Worm (Caenorhabditis elegans): ENCODE results near the gene hsp-60.
A peak's percentile ranks its signal among the peaks of the same experiment; 100 is the strongest.

hsp-60 gene

DNA sequence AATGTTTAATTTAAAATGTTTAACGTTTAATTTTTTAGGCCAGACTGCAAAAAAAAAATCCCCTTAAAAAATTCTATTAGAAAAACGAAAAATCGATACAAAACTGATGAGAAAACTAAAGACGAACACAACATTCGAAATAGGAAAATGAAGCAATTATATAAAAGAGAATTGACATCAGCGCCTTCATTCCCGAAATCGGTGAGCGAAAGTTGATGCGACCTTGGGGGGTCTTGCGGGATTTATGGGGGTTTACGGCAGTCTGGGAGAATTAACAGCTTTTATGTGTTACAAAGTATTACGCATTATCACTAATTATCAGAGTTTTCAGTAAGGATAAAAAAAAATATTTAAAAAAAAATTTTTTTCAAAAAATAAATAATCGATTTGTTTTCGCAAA, 5.1 kb upstream of the hsp-60 start:
- TF ChIP-seq ccch-3 (GFP tag; optimal IDR thresholded peaks at IDR 0.05) (no peak), Y53G8AR.9 (GFP tag; conservative IDR thresholded peaks at IDR 0.05) (no peak), die-1 (tag; optimal IDR thresholded peaks at IDR 0.05) (no peak), lag-1 (GFP tag; IDR thresholded peaks at IDR 0.05) (no peak), tlf-1 (GFP tag; optimal IDR thresholded peaks at IDR 0.05) (no peak), nhr-27 (tag; optimal IDR thresholded peaks at IDR 0.05) (no peak), aptf-3 (GFP tag; IDR thresholded peaks at IDR 0.05) (no peak)

DNA sequence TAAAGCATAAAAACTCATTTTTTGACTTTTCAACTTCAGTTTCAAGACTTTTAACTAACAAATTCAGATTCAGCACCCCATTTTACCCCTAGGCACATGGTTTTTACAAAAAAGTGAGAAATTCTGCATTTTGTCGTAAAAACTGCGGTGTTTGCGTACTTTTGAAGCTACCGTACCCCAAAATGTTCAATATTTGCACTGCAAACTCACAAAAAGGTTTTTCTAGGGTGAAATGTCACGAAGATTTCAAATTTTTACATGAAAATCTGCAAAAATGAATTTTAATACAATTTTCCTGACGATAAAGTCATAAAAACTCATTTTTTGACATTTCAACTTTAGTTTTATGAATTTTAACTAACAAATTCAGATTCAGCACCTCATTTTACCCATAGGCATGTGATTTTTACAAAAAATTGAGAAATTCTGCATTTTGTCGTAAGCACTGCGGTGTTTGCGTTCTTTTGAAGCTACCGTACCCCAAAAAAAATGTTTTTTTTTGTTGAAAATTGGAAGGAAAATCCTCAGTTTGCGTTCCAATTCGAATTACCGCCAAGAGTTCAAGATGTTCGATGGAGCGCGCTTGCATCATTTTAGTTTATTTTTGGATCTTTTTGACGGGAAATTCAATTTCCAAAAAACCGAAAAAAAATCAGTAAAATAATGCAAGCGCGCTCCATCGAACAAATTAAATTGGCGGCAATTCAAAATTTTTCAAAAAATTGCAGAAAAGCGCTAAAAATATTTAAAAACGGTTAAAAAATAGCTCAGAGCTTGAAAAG, 3.1 kb upstream of the hsp-60 start:
- TF ChIP-seq Y56A3A.18 (GFP tag; IDR thresholded peaks at IDR 0.05), result 0 out of 2 replicates have a peak, but pooled peaks have one; percentile 29
- TF ChIP-seq cebp-2 (GFP tag; IDR thresholded peaks at IDR 0.05), result 0 out of 2 replicates have a peak, but pooled peaks have one; percentile 4
- TF ChIP-seq lag-1 (GFP tag; IDR thresholded peaks at IDR 0.05), result no peak
- TF ChIP-seq fkh-3 (tag; optimal IDR thresholded peaks at IDR 0.05), result peak; percentile 83
- TF ChIP-seq nhr-27 (tag; optimal IDR thresholded peaks at IDR 0.05), result no peak
- TF ChIP-seq ztf-25 (GFP tag; IDR thresholded peaks at IDR 0.05), result peak; percentile 79
- no peak; the same call in 1 of the 2 replicates for TF ChIP-seq F39B2.1 (GFP tag; IDR thresholded peaks at IDR 0.05)
- TF ChIP-seq T26A5.8 (tag; optimal IDR thresholded peaks at IDR 0.05), result peak; percentile 39
- no peak for TF ChIP-seq ets-4 (GFP tag; optimal IDR thresholded peaks at IDR 0.05)
- TF ChIP-seq hmg-1.2 (GFP tag; IDR thresholded peaks at IDR 0.05), result 0 out of 2 replicates have a peak, but pooled peaks have one; percentile 36
- no peak for TF ChIP-seq egrh-3 (GFP tag; IDR thresholded peaks at IDR 0.05)
- TF ChIP-seq B0336.3 (GFP tag; IDR thresholded peaks at IDR 0.05), result peak; percentile 90
- peak; percentile 36 for TF ChIP-seq dpl-1 (GFP tag; optimal IDR thresholded peaks at IDR 0.05)
- TF ChIP-seq unc-62 (GFP tag; optimal IDR thresholded peaks at IDR 0.05), result no peak
- no peak for TF ChIP-seq mes-4 (tag; optimal IDR thresholded peaks at IDR 0.05)
- peak; percentile 37 for TF ChIP-seq tbx-9 (tag; optimal IDR thresholded peaks at IDR 0.05; ENCODE audit: borderline replicate concordance)
- peak; percentile 35 for TF ChIP-seq hlh-12 (tag; optimal IDR thresholded peaks at IDR 0.05)
- TF ChIP-seq xnd-1 (tag; optimal IDR thresholded peaks at IDR 0.05), result no peak
- no peak for TF ChIP-seq somi-1 (GFP tag; optimal IDR thresholded peaks at IDR 0.05)
- peak; percentile 82 for TF ChIP-seq ztf-26 (tag; optimal IDR thresholded peaks at IDR 0.05)
- no peak for TF ChIP-seq lir-1 (GFP tag; conservative IDR thresholded peaks at IDR 0.05)
- peak; percentile 92 for TF ChIP-seq F52B5.7 (tag; optimal IDR thresholded peaks at IDR 0.05)
- peak; percentile 68; the same call in 1 of the 2 replicates for TF ChIP-seq egl-18 (GFP tag; IDR thresholded peaks at IDR 0.05)
- no peak for TF ChIP-seq nhr-80 (tag; optimal IDR thresholded peaks at IDR 0.05)
- no peak for TF ChIP-seq bed-1 (GFP tag; IDR thresholded peaks at IDR 0.05)
- TF ChIP-seq madf-3 (GFP tag; IDR thresholded peaks at IDR 0.05), result no peak
- TF ChIP-seq athp-1 (tag; optimal IDR thresholded peaks at IDR 0.05), result peak; percentile 95
- TF ChIP-seq mxl-1 (tag; optimal IDR thresholded peaks at IDR 0.05), result peak; percentile 48
- peak; percentile 26 for TF ChIP-seq die-1 (tag; optimal IDR thresholded peaks at IDR 0.05)
- TF ChIP-seq lin-26 (GFP tag; IDR thresholded peaks at IDR 0.05), result peak; percentile 44; the same call in 1 of the 2 replicates
- TF ChIP-seq T07F8.4 (tag; optimal IDR thresholded peaks at IDR 0.05), result no peak
- TF ChIP-seq ZK185.1 (tag; optimal IDR thresholded peaks at IDR 0.05; ENCODE audit: poor library complexity, severe bottlenecking), result no peak
- no peak for TF ChIP-seq F55B11.4 (tag; optimal IDR thresholded peaks at IDR 0.05; ENCODE audit: borderline replicate concordance, insufficient read depth)
- peak; percentile 51 for TF ChIP-seq zim-3 (tag; optimal IDR thresholded peaks at IDR 0.05)
- peak in 1 of 2 experiments; percentile 41 for TF ChIP-seq rec-8 (tag; optimal IDR thresholded peaks at IDR 0.05)
- TF ChIP-seq B0019.2 (GFP tag; conservative IDR thresholded peaks at IDR 0.05), result no peak
- peak; percentile 38; the same call in 1 of the 2 replicates for TF ChIP-seq D2030.7 (GFP tag; IDR thresholded peaks at IDR 0.05)
- TF ChIP-seq pbrm-1 (GFP tag; IDR thresholded peaks at IDR 0.05), result peak; percentile 53; the same call in 1 of the 2 replicates
- no peak for TF ChIP-seq K12H6.12 (tag; optimal IDR thresholded peaks at IDR 0.05)
- peak; percentile 92 for TF ChIP-seq dpff-1 (tag; optimal IDR thresholded peaks at IDR 0.05)
- peak; percentile 87 for TF ChIP-seq lin-54 (GFP tag; optimal IDR thresholded peaks at IDR 0.05)
- no peak for TF ChIP-seq akir-1 (GFP tag; optimal IDR thresholded peaks at IDR 0.05)

All from whole organism, young adult.